Worm (Caenorhabditis elegans) whole organism, L2 larva: ENCODE measurements around the gene pgam-5.

Experiments used
- R02D3.7 ChIP-seq: fragments of 150-350 bp; optimal IDR thresholded peaks from 2 replicates; lab custom pipeline; 2014; ENCODE audit warnings: missing biosample characterization, missing genetic modification characterization
- ama-1 ChIP-seq: fragments of 150-350 bp; optimal IDR thresholded peaks from 2 replicates; lab custom pipeline; 2018; ENCODE audit warnings: inconsistent platforms
- ceh-82 ChIP-seq: fragments of 150-350 bp; optimal IDR thresholded peaks from 2 replicates; lab custom pipeline; 2014; ENCODE audit warnings: missing biosample characterization, missing genetic modification characterization
- egl-27 ChIP-seq: sonication (generic microtip); optimal IDR thresholded peaks from 3 replicates; lab custom pipeline; 2017; ENCODE audit warnings: missing biosample characterization, missing genetic modification reagents, missing genetic modification characterization
- elt-1 ChIP-seq: fragments of 150-350 bp; optimal IDR thresholded peaks from 2 replicates; lab custom pipeline; 2014; ENCODE audit warnings: missing biosample characterization, missing genetic modification characterization
- lin-13 ChIP-seq: fragments of 150-350 bp; optimal IDR thresholded peaks from 2 replicates; lab custom pipeline; 2014; ENCODE audit warnings: missing biosample characterization, missing genetic modification reagents, missing genetic modification characterization
- lsy-2 ChIP-seq, 2 experiments: fragments of 150-350 bp in 1 of 2; sonication (generic microtip) in 1 of 2; optimal IDR thresholded peaks; 2 replicates each; lab custom pipeline; 2014 to 2017; ENCODE audit warnings: missing biosample characterization in 2 of 2, missing genetic modification characterization in 2 of 2
- mdl-1 ChIP-seq, 2 experiments: fragments of 150-350 bp in 1 of 2; sonication (generic microtip) in 1 of 2; optimal IDR thresholded peaks; 2 replicates each; lab custom pipeline; 2017; ENCODE audit warnings: missing biosample characterization in 2 of 2, missing genetic modification characterization in 2 of 2
- nhr-10 ChIP-seq: sonication (generic microtip); optimal IDR thresholded peaks from 2 replicates; lab custom pipeline; 2017; ENCODE audit warnings: missing biosample characterization, missing genetic modification characterization
- nhr-11 ChIP-seq: fragments of 150-350 bp; optimal IDR thresholded peaks from 2 replicates; lab custom pipeline; 2014; ENCODE audit warnings: missing biosample characterization, missing genetic modification characterization
- nhr-77 ChIP-seq: fragments of 150-350 bp; optimal IDR thresholded peaks from 2 replicates; lab custom pipeline; 2014; ENCODE audit warnings: missing biosample characterization, missing genetic modification characterization
- unc-39 ChIP-seq: fragments of 150-350 bp; optimal IDR thresholded peaks from 2 replicates; lab custom pipeline; 2014; ENCODE audit warnings: missing biosample characterization, missing genetic modification characterization
- unc-62 ChIP-seq: fragments of 150-350 bp; optimal IDR thresholded peaks from 2 replicates; lab custom pipeline; 2014; ENCODE audit warnings: missing biosample characterization, missing genetic modification reagents, missing genetic modification characterization
- ztf-4 ChIP-seq: fragments of 150-350 bp; optimal IDR thresholded peaks from 2 replicates; lab custom pipeline; 2014; ENCODE audit warnings: missing biosample characterization, missing genetic modification characterization

DNA sequence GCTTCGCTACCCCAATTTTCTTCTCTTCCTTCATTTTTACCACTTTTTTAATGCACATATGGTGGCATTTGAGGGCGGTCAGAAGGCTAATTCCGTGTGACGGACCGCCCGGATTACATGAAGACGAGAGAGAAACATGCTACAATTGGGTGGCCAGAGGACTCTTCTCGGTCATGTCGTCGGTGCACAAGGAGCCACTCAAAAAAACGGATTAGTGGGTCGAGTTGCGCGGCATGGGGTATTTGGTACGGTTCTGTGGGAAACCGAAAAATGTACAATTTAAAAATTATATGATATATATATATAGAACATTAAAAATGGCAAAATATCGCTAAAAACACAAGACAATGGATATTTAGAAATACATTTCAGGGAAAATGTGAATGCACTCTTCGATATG lies 27.7 kb downstream of the pgam-5 start:
- TF ChIP-seq nhr-10 (tag; lab: Kevin White, UChicago) (no peak), mdl-1 (tag; optimal IDR thresholded peaks at IDR 0.05; lab: Kevin White, UChicago) (no peak), ceh-82 (tag; lab: Kevin White, UChicago) (no peak), unc-62 (GFP tag; lab: Kevin White, UChicago) (no peak), lsy-2 (tag; optimal IDR thresholded peaks at IDR 0.05; lab: Kevin White, UChicago) (no peak), elt-1 (tag; lab: Kevin White, UChicago) (no peak), unc-39 (tag; lab: Kevin White, UChicago) (no peak), nhr-11 (no peak), egl-27 (tag; lab: Kevin White, UChicago) (no peak), ztf-4 (tag; lab: Kevin White, UChicago) (no peak), lin-13 (GFP tag; lab: Kevin White, UChicago) (no peak), ama-1 (lab: Kevin White, UChicago) (no peak), R02D3.7 (tag; lab: Kevin White, UChicago) (no peak), nhr-77 (tag; lab: Kevin White, UChicago) (no peak)
